Worm (Caenorhabditis elegans): ENCODE results near the gene F35D2.3.

The F35D2.3 gene

DNA sequence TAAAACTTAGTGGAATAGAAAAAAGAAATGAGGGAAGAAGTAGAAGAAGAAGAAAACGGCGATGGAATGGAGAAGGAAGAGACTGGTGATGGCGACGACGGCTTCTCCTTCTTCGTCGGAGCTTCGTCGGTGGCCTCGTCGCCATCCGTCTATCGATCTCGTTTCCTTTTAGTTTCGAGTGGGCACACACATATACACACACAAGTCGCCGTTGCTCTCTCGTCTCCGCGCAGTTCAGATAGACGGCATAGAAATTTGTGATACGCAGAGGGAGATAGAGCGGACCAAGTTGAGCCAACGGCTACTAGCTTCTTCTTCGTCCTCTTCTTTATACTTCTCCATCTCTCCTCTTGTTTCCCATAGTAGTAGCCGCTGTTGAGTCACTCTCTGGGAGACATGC is 22.8 kb downstream of the F35D2.3 start:
- TF ChIP-seq hnd-1 (tag; optimal IDR thresholded peaks at IDR 0.05), result no peak
- TF ChIP-seq hmg-4 (GFP tag; optimal IDR thresholded peaks at IDR 0.05), result peak; percentile 26
- TF ChIP-seq hmbx-1 (tag; optimal IDR thresholded peaks at IDR 0.05), result no peak
- no peak for TF ChIP-seq ceh-36 (tag; optimal IDR thresholded peaks at IDR 0.05)
- TF ChIP-seq scrt-1 (GFP tag; IDR thresholded peaks at IDR 0.05), result 0 out of 2 replicates have a peak, but pooled peaks have one; percentile 28

DNA sequence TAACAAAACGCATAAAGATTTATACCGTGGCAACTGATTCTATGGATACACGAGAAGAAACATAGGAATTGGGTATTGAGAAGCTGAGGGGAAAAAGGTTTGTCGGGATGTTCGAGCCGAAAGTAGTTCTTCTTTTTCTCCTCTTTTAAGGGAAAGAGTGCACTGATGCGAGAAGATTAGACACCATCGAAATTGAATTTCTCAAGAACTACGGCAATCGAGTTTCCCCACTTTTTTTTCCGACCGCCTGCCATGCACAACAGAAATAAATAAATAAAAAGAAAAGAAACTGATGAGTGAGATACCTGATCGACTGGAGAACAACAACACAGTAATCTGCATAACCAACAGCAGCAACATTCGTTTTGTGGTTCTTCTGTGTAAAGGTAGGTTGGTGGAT is 23.9 kb downstream of the F35D2.3 start:
- TF ChIP-seq F13C5.2 (tag; optimal IDR thresholded peaks at IDR 0.05), result no peak
- TF ChIP-seq pes-1 (GFP tag; IDR thresholded peaks at IDR 0.05), result no peak
- no peak for TF ChIP-seq sea-1 (GFP tag; conservative IDR thresholded peaks at IDR 0.05)
- no peak for TF ChIP-seq aly-1 (tag; optimal IDR thresholded peaks at IDR 0.05)
- no peak for TF ChIP-seq ets-7 (tag; optimal IDR thresholded peaks at IDR 0.05)
- no peak for TF ChIP-seq tbx-11 (GFP tag; IDR thresholded peaks at IDR 0.05)
- no peak for TF ChIP-seq ceh-13 (GFP tag; optimal IDR thresholded peaks at IDR 0.05)
- TF ChIP-seq scrt-1 (GFP tag; IDR thresholded peaks at IDR 0.05), result no peak
- TF ChIP-seq ama-1 (optimal IDR thresholded peaks at IDR 0.05), result no peak
- TF ChIP-seq B0310.2 (tag; optimal IDR thresholded peaks at IDR 0.05), result no peak
- TF ChIP-seq hmg-4 (GFP tag; optimal IDR thresholded peaks at IDR 0.05), result no peak
- TF ChIP-seq hmbx-1 (tag; optimal IDR thresholded peaks at IDR 0.05), result no peak
- TF ChIP-seq tbx-37 (GFP tag; conservative IDR thresholded peaks at IDR 0.05), result no peak
- TF ChIP-seq hnd-1 (tag; optimal IDR thresholded peaks at IDR 0.05), result no peak
- TF ChIP-seq ceh-36 (tag; optimal IDR thresholded peaks at IDR 0.05), result no peak

DNA sequence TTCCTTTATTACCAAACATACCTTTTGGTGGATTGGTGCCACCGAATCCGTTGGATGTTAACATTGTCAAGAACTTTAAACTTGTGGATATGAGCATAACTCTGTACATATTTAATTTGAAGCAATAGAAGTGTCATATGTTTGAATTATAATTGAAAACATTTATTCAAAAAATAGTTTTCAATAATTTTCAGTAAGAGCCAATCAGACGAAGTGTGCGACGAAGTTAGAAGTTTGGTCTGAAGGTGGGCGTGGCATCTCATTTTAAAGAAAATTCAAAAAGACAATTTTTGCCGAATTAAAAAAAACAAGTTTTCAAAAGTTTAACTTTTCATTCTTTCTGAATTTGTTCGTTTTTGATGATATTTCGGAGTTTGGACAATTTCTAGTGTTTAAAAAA is 24.4 kb downstream of the F35D2.3 start, which contains the start of gene syd-1:
Gene syd-1, minus strand, starts transcription at position 101 of the 400 bp plus-strand sequence.
- TF ChIP-seq ceh-13 (GFP tag; optimal IDR thresholded peaks at IDR 0.05) (no peak), scrt-1 (GFP tag; IDR thresholded peaks at IDR 0.05) (no peak), F13C5.2 (tag; optimal IDR thresholded peaks at IDR 0.05) (no peak), sea-1 (GFP tag; conservative IDR thresholded peaks at IDR 0.05) (no peak), B0310.2 (tag; optimal IDR thresholded peaks at IDR 0.05) (no peak), flt-1 (GFP tag; IDR thresholded peaks at IDR 0.05) (no peak), hmg-4 (GFP tag; optimal IDR thresholded peaks at IDR 0.05) (no peak)

DNA sequence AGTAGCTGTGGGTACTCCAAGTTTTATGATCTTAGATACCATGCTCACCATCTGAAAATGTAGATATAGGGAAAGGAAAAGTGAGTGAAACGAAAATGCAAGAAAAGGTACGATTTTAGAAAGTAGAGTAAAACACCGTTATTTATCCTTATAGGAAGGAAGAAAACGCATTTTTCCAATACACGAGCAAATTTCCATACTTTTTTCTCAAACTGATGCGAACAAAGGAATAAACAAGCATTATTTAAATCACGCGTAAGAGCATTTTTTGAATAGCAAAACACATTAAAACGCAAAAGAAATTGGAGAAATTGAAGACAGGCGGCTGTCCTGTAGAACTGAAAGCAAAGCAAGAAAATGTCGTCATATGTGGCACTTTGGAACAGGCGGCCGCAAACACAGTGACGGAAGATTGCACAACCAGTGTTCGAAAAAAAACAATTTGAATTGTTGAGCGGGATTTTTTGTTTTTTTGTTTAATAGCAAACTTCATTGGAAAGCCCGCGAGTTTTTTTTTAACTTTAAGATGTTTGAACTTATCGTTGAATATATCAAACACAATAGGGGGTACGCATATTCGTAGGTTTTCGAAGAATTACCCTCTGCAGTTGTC is 28.4 kb downstream of the F35D2.3 start, which contains the start of gene pgam-5:
Gene pgam-5, minus strand, starts transcription at position 51 of the 613 bp plus-strand sequence.
- TF ChIP-seq scrt-1 (GFP tag; IDR thresholded peaks at IDR 0.05), result no peak
- no peak for TF ChIP-seq hmbx-1 (tag; optimal IDR thresholded peaks at IDR 0.05)
- TF ChIP-seq hnd-1 (tag; optimal IDR thresholded peaks at IDR 0.05), result no peak
- no peak for TF ChIP-seq sea-1 (GFP tag; conservative IDR thresholded peaks at IDR 0.05)
- TF ChIP-seq hmg-4 (GFP tag; optimal IDR thresholded peaks at IDR 0.05), result no peak
- no peak for TF ChIP-seq aly-1 (tag; optimal IDR thresholded peaks at IDR 0.05)
- TF ChIP-seq ama-1 (optimal IDR thresholded peaks at IDR 0.05), result no peak
- no peak for TF ChIP-seq B0310.2 (tag; optimal IDR thresholded peaks at IDR 0.05)

DNA sequence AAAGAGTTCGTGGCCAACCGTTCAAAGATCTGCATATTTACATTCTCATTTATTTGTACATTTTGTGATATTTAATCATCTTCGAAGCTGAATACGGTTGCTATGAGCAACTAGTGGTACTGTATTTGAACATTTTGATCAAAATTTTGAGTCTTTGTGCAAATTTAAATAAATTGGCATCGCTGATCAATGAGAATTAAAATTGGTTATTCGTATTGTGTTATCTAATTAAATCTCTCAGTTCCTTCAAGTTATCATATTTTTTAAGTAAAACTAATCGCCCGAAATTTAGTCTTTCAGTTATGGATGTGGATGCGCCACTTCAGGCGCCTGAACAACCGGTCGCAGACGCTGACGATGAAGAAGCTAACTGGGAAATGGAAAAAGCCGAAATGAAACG is 29.0 kb downstream of the F35D2.3 start, which contains the start of gene npp-21:
Gene npp-21, plus strand, starts transcription at position 301 of the 400 bp plus-strand sequence.
- TF ChIP-seq F13C5.2 (tag; optimal IDR thresholded peaks at IDR 0.05) (no peak), hmg-4 (GFP tag; optimal IDR thresholded peaks at IDR 0.05) (no peak), tbx-11 (GFP tag; IDR thresholded peaks at IDR 0.05) (no peak)

DNA sequence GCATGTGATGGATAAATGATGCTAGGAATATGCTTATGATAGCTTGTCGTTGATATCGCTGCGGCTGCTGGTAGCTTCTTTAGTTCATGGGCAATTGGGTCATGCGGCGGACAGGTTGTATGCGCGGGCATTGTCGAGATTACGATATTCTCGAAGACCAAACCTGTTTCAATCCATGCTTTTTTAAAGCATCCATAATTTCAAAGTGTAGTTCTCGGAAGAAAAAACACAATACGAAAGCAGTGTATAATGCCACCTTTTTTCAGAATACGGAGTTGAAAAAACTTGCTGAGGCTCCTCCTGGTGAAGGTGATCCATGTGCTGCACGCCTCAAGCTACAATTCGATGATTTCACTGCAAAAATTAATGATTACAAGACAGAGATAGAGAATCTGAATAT is 34.9 kb downstream of the F35D2.3 start, which contains the start of gene osm-8:
Gene osm-8, minus strand, starts transcription at position 101 of the 400 bp plus-strand sequence.
- TF ChIP-seq pes-1 (GFP tag; IDR thresholded peaks at IDR 0.05) (no peak), hmbx-1 (tag; optimal IDR thresholded peaks at IDR 0.05) (no peak), aly-1 (tag; optimal IDR thresholded peaks at IDR 0.05) (no peak), tra-4 (tag; optimal IDR thresholded peaks at IDR 0.05) (no peak), tbx-37 (GFP tag; conservative IDR thresholded peaks at IDR 0.05) (no peak), scrt-1 (GFP tag; IDR thresholded peaks at IDR 0.05) (no peak), ama-1 (optimal IDR thresholded peaks at IDR 0.05) (no peak), F13C5.2 (tag; optimal IDR thresholded peaks at IDR 0.05) (no peak), hmg-4 (GFP tag; optimal IDR thresholded peaks at IDR 0.05) (no peak), flt-1 (GFP tag; IDR thresholded peaks at IDR 0.05) (no peak), tbx-11 (GFP tag; IDR thresholded peaks at IDR 0.05) (no peak), hnd-1 (tag; optimal IDR thresholded peaks at IDR 0.05) (no peak)

DNA sequence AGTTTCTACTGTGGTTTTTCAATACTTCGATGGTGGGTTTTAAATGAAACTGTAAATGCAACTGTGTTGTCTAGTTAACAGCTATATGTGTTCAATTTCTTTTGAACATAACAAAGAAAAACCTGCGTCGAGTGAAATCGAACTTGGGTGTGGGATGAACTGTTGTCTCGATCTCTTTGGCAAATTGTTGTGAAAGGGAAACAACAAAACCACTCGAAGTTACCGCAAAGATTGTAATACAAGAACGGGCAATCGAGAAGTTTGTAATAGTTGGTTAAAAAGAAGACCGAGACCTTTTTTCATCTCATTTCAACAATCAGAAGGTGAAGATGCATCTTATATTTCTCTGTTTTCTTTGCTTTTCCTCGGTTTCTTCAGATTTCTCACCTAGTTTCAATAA is 37.5 kb downstream of the F35D2.3 start, which contains the start of gene lips-17:
Gene lips-17, plus strand, starts transcription at position 301 of the 400 bp plus-strand sequence.
- TF ChIP-seq flt-1 (GFP tag; IDR thresholded peaks at IDR 0.05) (no peak), tra-4 (tag; optimal IDR thresholded peaks at IDR 0.05) (no peak), pes-1 (GFP tag; IDR thresholded peaks at IDR 0.05) (no peak), F13C5.2 (tag; optimal IDR thresholded peaks at IDR 0.05) (no peak), tbx-37 (GFP tag; conservative IDR thresholded peaks at IDR 0.05) (no peak), scrt-1 (GFP tag; IDR thresholded peaks at IDR 0.05) (no peak)

DNA sequence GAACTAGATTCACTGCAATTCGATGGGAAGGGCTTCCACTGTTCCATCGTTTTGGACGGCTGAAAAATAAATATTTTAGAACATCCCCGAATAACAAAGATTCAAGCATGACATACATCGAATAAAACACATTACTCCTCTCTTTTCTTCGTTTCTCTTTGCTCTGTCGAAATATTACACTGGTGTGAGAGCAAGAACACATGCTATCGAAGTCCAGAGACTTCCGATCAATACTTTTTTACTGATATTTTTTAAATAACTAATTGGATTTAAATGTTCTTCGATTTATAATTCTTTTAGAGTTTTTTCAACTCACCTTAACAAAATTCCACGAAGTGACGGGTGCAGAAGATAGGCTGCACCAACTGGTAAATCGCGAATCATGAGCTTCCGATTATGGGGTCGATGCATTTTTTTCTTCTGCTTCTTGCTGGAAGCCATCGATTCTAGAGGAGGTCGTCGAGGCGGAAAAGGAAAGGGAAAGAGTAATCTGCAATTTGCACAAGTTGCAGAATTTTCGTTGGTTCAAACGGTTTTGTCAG is 42.9 kb downstream of the F35D2.3 start, which contains the start of the genes oig-4 and R07G3.7:
Gene oig-4, plus strand, starts transcription at position 301 of the 542 bp plus-strand sequence.
Gene R07G3.7, minus strand, starts transcription at position 492 of the 542 bp plus-strand sequence.
- TF ChIP-seq tbx-11 (GFP tag; IDR thresholded peaks at IDR 0.05) (no peak), tbx-37 (GFP tag; conservative IDR thresholded peaks at IDR 0.05) (no peak), scrt-1 (GFP tag; IDR thresholded peaks at IDR 0.05) (no peak), pes-1 (GFP tag; IDR thresholded peaks at IDR 0.05) (no peak), hmg-4 (GFP tag; optimal IDR thresholded peaks at IDR 0.05) (no peak), ama-1 (optimal IDR thresholded peaks at IDR 0.05) (no peak), F13C5.2 (tag; optimal IDR thresholded peaks at IDR 0.05) (no peak), aly-1 (tag; optimal IDR thresholded peaks at IDR 0.05) (no peak), ets-7 (tag; optimal IDR thresholded peaks at IDR 0.05) (no peak), B0310.2 (tag; optimal IDR thresholded peaks at IDR 0.05) (no peak), flt-1 (GFP tag; IDR thresholded peaks at IDR 0.05) (no peak), ceh-13 (GFP tag; optimal IDR thresholded peaks at IDR 0.05) (no peak), hmbx-1 (tag; optimal IDR thresholded peaks at IDR 0.05) (no peak), hnd-1 (tag; optimal IDR thresholded peaks at IDR 0.05) (no peak), tra-4 (tag; optimal IDR thresholded peaks at IDR 0.05) (no peak), ceh-36 (tag; optimal IDR thresholded peaks at IDR 0.05) (no peak), sea-1 (GFP tag; conservative IDR thresholded peaks at IDR 0.05) (no peak)

Measured in whole organism, early embryonic.